Worm (Caenorhabditis elegans) whole organism, L4 larva: ENCODE results near the gene nlp-101.

Source experiments
- D1046.2 ChIP-seq: fragments of 200-800 bp; sonication (Bioruptor generic); IDR thresholded peaks from 2 replicates; pipeline ENCODE4 v1.3.6; 2022; ENCODE audit warnings: missing genetic modification characterization, missing compliant biosample characterization
- dpl-1 ChIP-seq: fragments of 150-350 bp; optimal IDR thresholded peaks from 2 replicates; lab custom pipeline; 2014; ENCODE audit warnings: missing biosample characterization, missing genetic modification reagents, missing genetic modification characterization
- jun-1 ChIP-seq: fragments of 150-350 bp; optimal IDR thresholded peaks from 2 replicates; lab custom pipeline; 2014; ENCODE audit warnings: missing biosample characterization, missing genetic modification reagents, missing genetic modification characterization
- lin-39 ChIP-seq: fragments of 150-350 bp; optimal IDR thresholded peaks from 2 replicates; lab custom pipeline; 2014; ENCODE audit warnings: missing biosample characterization, missing genetic modification reagents, missing genetic modification characterization
- nhr-77 ChIP-seq: fragments of 150-350 bp; optimal IDR thresholded peaks from 2 replicates; lab custom pipeline; 2014; ENCODE audit warnings: missing biosample characterization, missing genetic modification characterization
- pqm-1 ChIP-seq: sonication (generic microtip); optimal IDR thresholded peaks from 2 replicates; lab custom pipeline; 2017; ENCODE audit warnings: missing biosample characterization, missing genetic modification characterization
- spr-3 ChIP-seq: fragments of 200-800 bp; sonication (Bioruptor generic); optimal IDR thresholded peaks from 2 replicates; lab custom pipeline; 2018; ENCODE audit warnings: mild to moderate bottlenecking, missing genetic modification characterization, missing compliant biosample characterization
- unc-39 ChIP-seq: sonication (generic microtip); optimal IDR thresholded peaks from 2 replicates; lab custom pipeline; 2017; ENCODE audit warnings: missing biosample characterization, missing genetic modification characterization

ce11 chrX:7886200-7886599, 47.5 kb downstream of the nlp-101 start:
- TF ChIP-seq D1046.2 (GFP tag; lab: Robert Waterston, UW), result no peak
- TF ChIP-seq dpl-1 (GFP tag; lab: Kevin White, UChicago), result no peak
- TF ChIP-seq nhr-77, result no peak
- no peak for TF ChIP-seq spr-3 (GFP tag; lab: Kevin White, UChicago)
- no peak for TF ChIP-seq lin-39
- TF ChIP-seq jun-1 (tag; lab: Kevin White, UChicago), result no peak
- no peak for TF ChIP-seq unc-39 (tag; lab: Kevin White, UChicago)
- TF ChIP-seq pqm-1 (tag; lab: Kevin White, UChicago), result no peak
